Worm (Caenorhabditis elegans) whole organism, L3 larva: ENCODE measurements around the gene F44E7.9.

Experiments used
- aly-2 ChIP-seq: fragments of 150-350 bp; optimal IDR thresholded peaks from 2 replicates; lab custom pipeline; 2014; ENCODE audit warnings: missing biosample characterization, missing genetic modification characterization
- ama-1 ChIP-seq: fragments of 150-350 bp; optimal IDR thresholded peaks from 2 replicates; lab custom pipeline; 2018
- ceh-16 ChIP-seq: sonication (generic microtip); optimal IDR thresholded peaks from 2 replicates; lab custom pipeline; 2017; ENCODE audit warnings: missing biosample characterization, missing genetic modification characterization
- ceh-82 ChIP-seq: fragments of 150-350 bp; optimal IDR thresholded peaks from 2 replicates; lab custom pipeline; 2014; ENCODE audit warnings: missing biosample characterization, missing genetic modification characterization
- daf-12 ChIP-seq: fragments of 150-350 bp; optimal IDR thresholded peaks from 2 replicates; lab custom pipeline; 2014; ENCODE audit warnings: missing biosample characterization, missing genetic modification reagents, missing genetic modification characterization
- elt-1 ChIP-seq: fragments of 150-350 bp; optimal IDR thresholded peaks from 2 replicates; lab custom pipeline; 2014; ENCODE audit warnings: missing biosample characterization, missing genetic modification characterization
- elt-2 ChIP-seq: sonication (generic microtip); optimal IDR thresholded peaks from 2 replicates; lab custom pipeline; 2016; ENCODE audit warnings: missing genetic modification reagents, mild to moderate bottlenecking, missing genetic modification characterization, missing compliant biosample characterization
- elt-3 ChIP-seq, 3 experiments: fragments of 150-350 bp in 1 of 3; sonication (generic microtip) in 2 of 3; optimal IDR thresholded peaks; 2 replicates in 2 of 3; 4 replicates in 1 of 3; lab custom pipeline; 2014 to 2017; ENCODE audit warnings: missing biosample characterization in 3 of 3, missing genetic modification characterization in 3 of 3
- fkh-10 ChIP-seq: sonication (generic microtip); optimal IDR thresholded peaks from 2 replicates; lab custom pipeline; 2017; ENCODE audit warnings: missing biosample characterization, missing genetic modification reagents, missing genetic modification characterization
- fkh-2 ChIP-seq: fragments of 150-350 bp; optimal IDR thresholded peaks from 2 replicates; lab custom pipeline; 2014; ENCODE audit warnings: missing biosample characterization, missing genetic modification reagents, missing genetic modification characterization
- fos-1 ChIP-seq: fragments of 150-350 bp; optimal IDR thresholded peaks from 2 replicates; lab custom pipeline; 2014; ENCODE audit warnings: missing biosample characterization, missing genetic modification characterization
- jun-1 ChIP-seq: fragments of 150-350 bp; optimal IDR thresholded peaks from 2 replicates; lab custom pipeline; 2014; ENCODE audit warnings: missing biosample characterization, missing genetic modification reagents, missing genetic modification characterization
- lin-15B ChIP-seq: fragments of 150-350 bp; optimal IDR thresholded peaks from 2 replicates; lab custom pipeline; 2014; ENCODE audit warnings: missing biosample characterization, missing genetic modification characterization
- lin-39 ChIP-seq: fragments of 150-350 bp; optimal IDR thresholded peaks from 2 replicates; lab custom pipeline; 2018; ENCODE audit warnings: missing biosample characterization, missing genetic modification reagents, missing genetic modification characterization
- mdl-1 ChIP-seq: fragments of 150-350 bp; optimal IDR thresholded peaks from 2 replicates; lab custom pipeline; 2014; ENCODE audit warnings: missing biosample characterization, missing genetic modification characterization
- mml-1 ChIP-seq: fragments of 150-350 bp; sonication (generic microtip); optimal IDR thresholded peaks from 3 replicates; lab custom pipeline; 2014; ENCODE audit warnings: missing biosample characterization, missing genetic modification characterization
- nfya-1 ChIP-seq: sonication (generic microtip); optimal IDR thresholded peaks from 2 replicates; lab custom pipeline; 2017; ENCODE audit warnings: missing genetic modification characterization, mild to moderate bottlenecking, missing compliant biosample characterization, antibody characterized with exemption, moderate library complexity; ENCODE audit not compliant: insufficient read depth
- nhr-11 ChIP-seq: fragments of 150-350 bp; optimal IDR thresholded peaks from 2 replicates; lab custom pipeline; 2014; ENCODE audit warnings: missing biosample characterization, missing genetic modification characterization
- nhr-12 ChIP-seq: fragments of 150-350 bp; optimal IDR thresholded peaks from 2 replicates; lab custom pipeline; 2014; ENCODE audit warnings: missing biosample characterization, missing genetic modification characterization
- nhr-23 ChIP-seq: fragments of 150-350 bp; optimal IDR thresholded peaks from 2 replicates; lab custom pipeline; 2014; ENCODE audit warnings: missing biosample characterization, missing genetic modification reagents, missing genetic modification characterization
- nhr-237 ChIP-seq: fragments of 150-350 bp; optimal IDR thresholded peaks from 2 replicates; lab custom pipeline; 2014; ENCODE audit warnings: missing biosample characterization, missing genetic modification characterization
- nhr-25 ChIP-seq: sonication (generic microtip); optimal IDR thresholded peaks from 2 replicates; lab custom pipeline; 2017; ENCODE audit warnings: missing biosample characterization, missing genetic modification characterization
- nhr-28 ChIP-seq: fragments of 150-350 bp; optimal IDR thresholded peaks from 2 replicates; lab custom pipeline; 2014; ENCODE audit warnings: missing biosample characterization, missing genetic modification characterization
- nhr-43 ChIP-seq: sonication (generic microtip); optimal IDR thresholded peaks from 2 replicates; lab custom pipeline; 2016; ENCODE audit warnings: mild to moderate bottlenecking, missing genetic modification characterization, missing compliant biosample characterization; ENCODE audit not compliant: poor library complexity, severe bottlenecking
- pha-4 ChIP-seq: fragments of 150-350 bp; optimal IDR thresholded peaks from 2 replicates; lab custom pipeline; 2014; ENCODE audit warnings: missing biosample characterization, missing genetic modification reagents, missing genetic modification characterization
- pqm-1 ChIP-seq: fragments of 150-350 bp; optimal IDR thresholded peaks from 2 replicates; lab custom pipeline; 2017; ENCODE audit warnings: missing biosample characterization, missing genetic modification characterization, inconsistent platforms
- sea-2 ChIP-seq: fragments of 150-350 bp; sonication (generic microtip); optimal IDR thresholded peaks from 4 replicates; lab custom pipeline; 2014; ENCODE audit warnings: missing biosample characterization, missing genetic modification reagents, missing genetic modification characterization
- skn-1 ChIP-seq: fragments of 150-350 bp; optimal IDR thresholded peaks from 2 replicates; lab custom pipeline; 2014; ENCODE audit warnings: missing biosample characterization, missing genetic modification characterization
- tbx-2 ChIP-seq: sonication (generic microtip); optimal IDR thresholded peaks from 2 replicates; lab custom pipeline; 2016; ENCODE audit warnings: mild to moderate bottlenecking, missing genetic modification characterization, missing compliant biosample characterization
- unc-39 ChIP-seq: sonication (generic microtip); optimal IDR thresholded peaks from 4 replicates; lab custom pipeline; 2017; ENCODE audit warnings: missing biosample characterization, missing genetic modification characterization
- unc-62 ChIP-seq: fragments of 150-350 bp; sonication (generic microtip); optimal IDR thresholded peaks from 4 replicates; lab custom pipeline; 2014; ENCODE audit warnings: missing biosample characterization, missing genetic modification reagents, missing genetic modification characterization
- ztf-4 ChIP-seq: fragments of 150-350 bp; optimal IDR thresholded peaks from 2 replicates; lab custom pipeline; 2014; ENCODE audit warnings: missing biosample characterization, missing genetic modification characterization

F44E7.9 gene

ce11 chrV:5768292-5768695 lies 22.7 kb upstream of the F44E7.9 start (continued):
- TF ChIP-seq nhr-28 (no peak), fkh-10 (GFP tag; lab: Kevin White, UChicago) (no peak), fos-1 (tag; lab: Kevin White, UChicago) (no peak), elt-3 (tag; optimal IDR thresholded peaks at IDR 0.05; lab: Kevin White, UChicago) (peak in 2 of 3 experiments; percentile 18 to 63), lin-15B (tag; lab: Kevin White, UChicago) (no peak), ceh-16 (tag; lab: Kevin White, UChicago) (no peak), nhr-23 (tag; lab: Kevin White, UChicago) (peak; percentile 95)

ce11 chrV:5769500-5769899 lies 21.5 kb upstream of the F44E7.9 start:
- TF ChIP-seq pqm-1 (tag; lab: Kevin White, UChicago): peak; percentile 69
- TF ChIP-seq elt-2 (tag; lab: Kevin White, UChicago): peak; percentile 81
- TF ChIP-seq aly-2 (tag; lab: Kevin White, UChicago): no peak

ce11 chrV:5769999-5770398 lies 21.0 kb upstream of the F44E7.9 start:
- no peak for TF ChIP-seq lin-39 (tag; lab: Kevin White, UChicago)
- no peak for TF ChIP-seq elt-2 (tag; lab: Kevin White, UChicago)
- TF ChIP-seq unc-39 (tag; lab: Kevin White, UChicago): no peak
- TF ChIP-seq fkh-10 (GFP tag; lab: Kevin White, UChicago): no peak
- TF ChIP-seq elt-3 (tag; optimal IDR thresholded peaks at IDR 0.05; lab: Kevin White, UChicago): no peak
- no peak for TF ChIP-seq daf-12 (tag; lab: Kevin White, UChicago)
- no peak for TF ChIP-seq ama-1 (lab: Kevin White, UChicago)
- peak; percentile 14 for TF ChIP-seq nhr-23 (tag; lab: Kevin White, UChicago)
- TF ChIP-seq, all 47 proteins: peak for 1

DNA sequence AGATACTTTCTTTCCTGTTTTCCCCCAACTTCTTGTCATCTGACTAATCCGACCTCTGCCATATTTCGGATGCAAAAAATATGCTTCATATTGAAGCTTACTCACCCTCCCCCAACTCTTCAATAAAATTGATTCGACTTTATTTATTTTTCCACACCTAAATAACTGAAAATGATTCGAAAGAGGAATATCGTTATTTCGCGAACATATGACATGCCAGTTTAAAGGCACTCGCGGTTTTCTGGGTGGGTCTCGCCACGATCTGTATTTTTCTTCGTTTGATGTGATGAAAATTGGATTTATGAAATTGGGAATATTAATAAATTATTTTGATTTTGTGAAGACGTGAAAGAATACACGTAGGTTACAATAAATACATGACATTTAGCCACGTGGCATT lies 19.4 kb upstream of the F44E7.9 start, which contains the start of gene F44E7.3:
Gene F44E7.3 (plus strand): TSS at position 319 of the 400 bp plus-strand sequence.
- peak; percentile 27 for TF ChIP-seq nhr-23 (tag; lab: Kevin White, UChicago)
- TF ChIP-seq ama-1 (lab: Kevin White, UChicago): peak; percentile 26
- no peak for TF ChIP-seq fkh-10 (GFP tag; lab: Kevin White, UChicago)

DNA sequence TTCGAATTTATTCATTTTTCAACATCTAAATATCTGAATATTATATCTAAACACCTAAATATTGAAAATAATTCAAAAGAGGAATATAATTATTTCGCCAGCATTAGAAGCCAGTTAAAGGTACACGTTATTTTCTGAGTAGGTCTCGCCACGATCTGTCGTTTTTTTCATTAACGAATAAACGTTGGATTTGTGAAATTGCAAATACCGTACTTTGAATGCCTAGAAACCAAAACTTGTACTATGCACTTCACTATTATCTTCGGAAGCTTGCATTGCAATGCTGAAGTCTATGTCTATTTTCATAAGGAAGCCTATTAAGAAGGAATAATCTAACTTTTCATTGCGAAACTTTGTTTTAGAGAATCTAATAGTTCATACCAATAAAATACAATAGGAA lies 18.5 kb upstream of the F44E7.9 start:
- TF ChIP-seq nhr-12 (tag; lab: Kevin White, UChicago) (no peak), pha-4 (tag; lab: Kevin White, UChicago) (no peak), tbx-2 (tag; lab: Kevin White, UChicago) (no peak), mdl-1 (tag; lab: Kevin White, UChicago) (no peak), sea-2 (no peak), nfya-1 (tag; lab: Kevin White, UChicago) (no peak)

DNA sequence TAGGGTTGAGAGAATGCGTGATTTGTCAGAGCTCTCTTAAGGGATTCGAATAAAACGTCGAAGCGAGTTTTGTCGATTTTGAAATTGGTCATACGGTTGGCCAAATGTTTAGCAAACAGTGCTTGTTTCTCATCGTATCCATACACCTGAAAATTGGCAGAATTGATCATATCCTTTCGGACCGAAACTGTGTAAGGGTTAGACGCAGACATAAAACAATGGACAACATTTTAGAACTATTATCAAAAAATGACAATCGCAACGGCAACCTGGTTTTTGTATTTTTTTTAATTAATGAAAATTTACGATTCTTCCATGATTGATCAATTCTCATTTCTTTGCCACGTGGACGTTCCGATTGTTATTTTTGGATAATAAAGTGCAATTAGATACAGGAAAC lies 16.9 kb upstream of the F44E7.9 start:
- TF ChIP-seq sea-2: no peak
- TF ChIP-seq daf-12 (tag; lab: Kevin White, UChicago): no peak
- TF ChIP-seq nhr-11 (tag; lab: Kevin White, UChicago): no peak
- no peak for TF ChIP-seq nhr-23 (tag; lab: Kevin White, UChicago)
- TF ChIP-seq mdl-1 (tag; lab: Kevin White, UChicago): no peak
- TF ChIP-seq pha-4 (tag; lab: Kevin White, UChicago): no peak
- no peak for TF ChIP-seq nhr-28
- no peak for TF ChIP-seq nhr-237 (tag; lab: Kevin White, UChicago)
- TF ChIP-seq fkh-2 (tag; lab: Kevin White, UChicago): no peak
- TF ChIP-seq unc-62: no peak
- no peak for TF ChIP-seq skn-1 (tag; lab: Kevin White, UChicago)
- TF ChIP-seq nhr-43 (tag; lab: Kevin White, UChicago): no peak
- no peak for TF ChIP-seq ceh-82 (tag; lab: Kevin White, UChicago)
- no peak for TF ChIP-seq nhr-12 (tag; lab: Kevin White, UChicago)
- no peak for TF ChIP-seq elt-1
- no peak for TF ChIP-seq aly-2 (tag; lab: Kevin White, UChicago)
- TF ChIP-seq nhr-25: no peak
- no peak for TF ChIP-seq ztf-4 (tag; lab: Kevin White, UChicago)
- TF ChIP-seq mml-1 (tag; lab: Kevin White, UChicago): no peak
- TF ChIP-seq jun-1 (tag; lab: Kevin White, UChicago): no peak
